Fruit fly (Drosophila melanogaster) whole organism, wandering third instar larva: ENCODE data around the gene Msh6.

Source experiments
- Abd-B ChIP-seq: fragments of >200 bp; optimal IDR thresholded peaks from 2 replicates; lab custom pipeline; 2017; ENCODE audit warnings: missing biosample characterization, missing genetic modification characterization
- CG32264 ChIP-seq: fragments of 200-800 bp; sonication (Bioruptor generic); optimal IDR thresholded peaks from 2 replicates; lab custom pipeline; 2016; ENCODE audit warnings: missing biosample characterization, missing genetic modification characterization
- CG9705 ChIP-seq: fragments of 200-800 bp; sonication (Bioruptor generic); optimal IDR thresholded peaks from 2 replicates; lab custom pipeline; 2018; ENCODE audit warnings: missing biosample characterization, mild to moderate bottlenecking, missing genetic modification characterization
- CrebA ChIP-seq: fragments of 200-800 bp; sonication (Bioruptor generic); optimal IDR thresholded peaks from 2 replicates; lab custom pipeline; 2016; ENCODE audit warnings: missing biosample characterization, mild to moderate bottlenecking, missing genetic modification characterization, borderline replicate concordance
- Dfd ChIP-seq: fragments of >200 bp; optimal IDR thresholded peaks from 2 replicates; lab custom pipeline; 2017; ENCODE audit warnings: missing biosample characterization, missing genetic modification characterization
- Dif ChIP-seq: fragments of 200-275, 200-300 bp; sonication (Bioruptor generic); optimal IDR thresholded peaks from 2 replicates; lab custom pipeline; 2018; ENCODE audit warnings: missing biosample characterization, missing genetic modification characterization; ENCODE audit not compliant: partially characterized antibody
- GATAd ChIP-seq: sonication (Bioruptor generic); optimal IDR thresholded peaks from 2 replicates; lab custom pipeline; 2016; ENCODE audit warnings: missing biosample characterization, missing genetic modification characterization
- HLH106 ChIP-seq: fragments of 200-800 bp; optimal IDR thresholded peaks from 3 replicates; lab custom pipeline; 2019; ENCODE audit warnings: missing biosample characterization, mild to moderate bottlenecking, missing genetic modification characterization, moderate library complexity
- Hnf4 ChIP-seq: fragments of 200-800 bp; sonication (Bioruptor generic); optimal IDR thresholded peaks from 2 replicates; lab custom pipeline; 2016; ENCODE audit warnings: missing biosample characterization, mild to moderate bottlenecking, missing genetic modification characterization
- Hr78 ChIP-seq: fragments of >200 bp; optimal IDR thresholded peaks from 2 replicates; lab custom pipeline; 2017; ENCODE audit warnings: missing biosample characterization, missing genetic modification characterization
- Hr83 ChIP-seq: fragments of 200-300 bp; sonication (Bioruptor generic); optimal IDR thresholded peaks from 2 replicates; lab custom pipeline; 2016; ENCODE audit warnings: missing biosample characterization, mild to moderate bottlenecking, missing genetic modification characterization, moderate library complexity; ENCODE audit not compliant: poor library complexity, severe bottlenecking
- Jra ChIP-seq: sonication (Bioruptor generic); optimal IDR thresholded peaks from 2 replicates; lab custom pipeline; 2016; ENCODE audit warnings: missing biosample characterization, missing genetic modification characterization
- Mio ChIP-seq: sonication (Bioruptor generic); optimal IDR thresholded peaks from 2 replicates; lab custom pipeline; 2016; ENCODE audit warnings: missing biosample characterization, missing genetic modification characterization
- Myc ChIP-seq: fragments of >200 bp; optimal IDR thresholded peaks from 2 replicates; lab custom pipeline; 2017
- N ChIP-seq: fragments of >200 bp; optimal IDR thresholded peaks from 2 replicates; lab custom pipeline; 2018; ENCODE audit warnings: missing biosample characterization, missing external identifiers, missing genetic modification characterization
- OdsH ChIP-seq: fragments of 200-800 bp; sonication (Bioruptor generic); optimal IDR thresholded peaks from 2 replicates; lab custom pipeline; 2016; ENCODE audit warnings: missing biosample characterization, mild to moderate bottlenecking, missing genetic modification characterization
- Rel ChIP-seq, 2 experiments: fragments of 200-800 bp; sonication (Bioruptor generic) in 1 of 2; optimal IDR thresholded peaks; 2 replicates in 1 of 2; 3 replicates in 1 of 2; lab custom pipeline; 2016 to 2019; ENCODE audit warnings: mild to moderate bottlenecking in 2 of 2, missing biosample characterization in 2 of 2, missing genetic modification characterization in 2 of 2, moderate library complexity in 1 of 2
- Sp1 ChIP-seq: fragments of 200-800 bp; sonication (Bioruptor generic); optimal IDR thresholded peaks from 3 replicates; lab custom pipeline; 2019; ENCODE audit warnings: missing biosample characterization, mild to moderate bottlenecking, missing genetic modification characterization, moderate library complexity
- Vsx2 ChIP-seq: fragments of 200-300, 225-300 bp; sonication (Bioruptor generic); optimal IDR thresholded peaks from 2 replicates; lab custom pipeline; 2018; ENCODE audit warnings: missing biosample characterization, missing genetic modification characterization; ENCODE audit not compliant: partially characterized antibody
- brk ChIP-seq: fragments of 200-800 bp; sonication (Bioruptor generic); optimal IDR thresholded peaks from 2 replicates; lab custom pipeline; 2016; ENCODE audit warnings: missing biosample characterization, mild to moderate bottlenecking, missing genetic modification characterization
- dl ChIP-seq, 2 experiments: fragments of 175-275, 200-275 bp in 1 of 2; fragments of 200-275 bp in 1 of 2; sonication (Bioruptor generic); optimal IDR thresholded peaks; lab custom pipeline; 2018; ENCODE audit warnings: mild to moderate bottlenecking in 2 of 2, missing biosample characterization in 2 of 2, missing genetic modification characterization in 2 of 2, moderate library complexity in 2 of 2; ENCODE audit not compliant: partially characterized antibody in 2 of 2, insufficient read depth in 1 of 2
- dmrt93B ChIP-seq: fragments of 200-800 bp; sonication (Bioruptor generic); optimal IDR thresholded peaks from 2 replicates; lab custom pipeline; 2018; ENCODE audit warnings: missing biosample characterization, mild to moderate bottlenecking, missing genetic modification characterization
- dsf ChIP-seq: sonication (Bioruptor generic); optimal IDR thresholded peaks from 2 replicates; lab custom pipeline; 2016; ENCODE audit warnings: missing biosample characterization, missing genetic modification characterization, borderline replicate concordance
- ey ChIP-seq: fragments of 200-800 bp; sonication (Bioruptor generic); optimal IDR thresholded peaks from 2 replicates; lab custom pipeline; 2016; ENCODE audit warnings: missing biosample characterization, missing genetic modification characterization
- foxo ChIP-seq, 2 experiments: fragments of 200-800 bp; sonication (Bioruptor generic); optimal IDR thresholded peaks; 2 replicates in 1 of 2; 3 replicates in 1 of 2; lab custom pipeline; 2016 to 2017; ENCODE audit warnings: missing biosample characterization in 2 of 2, missing genetic modification characterization in 2 of 2
- fru ChIP-seq: fragments of 200-800 bp; sonication (Bioruptor generic); optimal IDR thresholded peaks from 3 replicates; lab custom pipeline; 2016; ENCODE audit warnings: missing biosample characterization, mild to moderate bottlenecking, missing genetic modification characterization
- h ChIP-seq: fragments of 200-800 bp; sonication (Bioruptor generic); optimal IDR thresholded peaks from 3 replicates; lab custom pipeline; 2016; ENCODE audit warnings: missing biosample characterization, mild to moderate bottlenecking, missing genetic modification characterization
- pan ChIP-seq: fragments of >200 bp; optimal IDR thresholded peaks from 2 replicates; lab custom pipeline; 2017
- psq ChIP-seq: fragments of 200-800 bp; sonication (Bioruptor generic); optimal IDR thresholded peaks from 3 replicates; lab custom pipeline; 2017; ENCODE audit warnings: missing biosample characterization, mild to moderate bottlenecking, missing genetic modification characterization, moderate library complexity
- rgr ChIP-seq: fragments of 200-800 bp; sonication (Bioruptor generic); optimal IDR thresholded peaks from 3 replicates; lab custom pipeline; 2016; ENCODE audit warnings: missing biosample characterization, mild to moderate bottlenecking, missing genetic modification characterization
- sage ChIP-seq: fragments of 200-800 bp; sonication (Bioruptor generic); optimal IDR thresholded peaks from 2 replicates; lab custom pipeline; 2016; ENCODE audit warnings: missing biosample characterization, mild to moderate bottlenecking, missing genetic modification characterization
- sv ChIP-seq: fragments of 200-800 bp; sonication (Bioruptor generic); optimal IDR thresholded peaks from 3 replicates; lab custom pipeline; 2016; ENCODE audit warnings: missing biosample characterization, missing genetic modification characterization
- tai ChIP-seq: sonication (Bioruptor generic); optimal IDR thresholded peaks from 2 replicates; lab custom pipeline; 2016; ENCODE audit warnings: missing biosample characterization, missing genetic modification characterization
- usp ChIP-seq: fragments of >200 bp; optimal IDR thresholded peaks from 2 replicates; lab custom pipeline; 2017; ENCODE audit warnings: missing biosample characterization, missing genetic modification characterization
- woc ChIP-seq: sonication (Bioruptor generic); optimal IDR thresholded peaks from 2 replicates; lab custom pipeline; 2016; ENCODE audit warnings: missing biosample characterization, mild to moderate bottlenecking, missing genetic modification characterization

Msh6 gene

DNA sequence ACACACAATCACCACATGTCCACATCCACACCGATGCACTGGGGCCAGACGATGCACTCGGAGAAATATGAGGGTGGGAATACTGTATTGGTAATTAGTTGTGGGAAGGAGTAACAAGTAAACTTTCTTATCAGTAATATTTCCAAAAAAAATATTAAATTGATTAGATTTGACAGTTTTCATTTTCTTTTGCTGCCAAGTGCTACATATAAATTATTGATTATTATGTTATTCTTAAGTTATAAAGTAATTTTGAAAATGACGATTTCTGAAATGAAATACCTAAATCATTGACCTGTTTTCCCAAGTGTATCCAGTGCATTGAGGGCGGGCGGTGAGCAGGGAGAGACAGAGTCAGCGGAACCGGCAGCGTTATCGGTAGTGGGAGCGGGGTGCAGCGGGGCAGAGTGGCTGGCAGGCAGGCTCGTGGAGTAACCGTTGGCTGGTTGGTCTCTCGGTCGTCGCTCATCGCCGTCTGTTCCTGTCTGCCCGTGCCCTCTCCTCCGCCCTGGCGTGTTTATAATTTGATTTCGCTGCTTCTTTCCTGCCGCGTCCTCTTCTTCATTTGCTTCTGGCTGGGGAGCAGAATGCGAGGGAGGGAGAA lies 50.5 kb downstream of the Msh6 start (continued):
- TF ChIP-seq Hr83 (GFP tag; lab: Kevin White, UChicago), result peak; percentile 9
- no peak for TF ChIP-seq pan (lab: Kevin White, UChicago)
- peak; percentile 96 for TF ChIP-seq psq (GFP tag; lab: Kevin White, UChicago)

DNA sequence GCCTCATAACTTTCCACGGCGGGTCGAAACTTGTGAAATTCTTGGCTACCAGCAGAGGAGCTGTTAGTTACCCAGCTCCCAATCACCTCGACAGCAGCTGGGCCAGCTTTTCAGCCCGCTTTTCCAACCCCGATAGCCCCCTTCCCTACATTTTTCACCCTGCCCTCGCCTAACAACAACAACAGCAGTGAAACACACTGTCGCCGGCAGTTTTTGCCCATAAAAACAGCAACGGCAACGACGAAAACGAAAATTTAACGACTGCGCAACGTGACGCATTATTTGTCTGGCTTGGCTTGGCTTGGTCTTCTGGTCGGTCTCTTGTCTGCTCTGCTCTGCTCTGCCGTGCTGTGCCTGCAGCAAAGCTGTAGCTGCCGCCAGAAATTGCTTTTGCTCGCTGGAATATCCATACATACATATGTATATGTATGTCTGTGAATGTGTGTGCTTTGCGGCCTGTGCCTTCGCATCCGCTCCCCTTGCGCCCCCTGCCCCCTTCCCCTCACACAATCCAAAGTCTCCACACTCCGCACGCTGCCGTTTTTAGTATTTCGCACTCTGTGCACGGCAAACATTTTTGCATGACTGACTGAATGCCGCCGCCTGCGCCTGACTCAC lies 51.1 kb downstream of the Msh6 start:
- TF ChIP-seq rgr (GFP tag; lab: Kevin White, UChicago) (no peak), Dif (GFP tag; lab: Kevin White, UChicago) (peak; percentile 47), dl (GFP tag; optimal IDR thresholded peaks at IDR 0.05; lab: Kevin White, UChicago; ENCODE audit: insufficient read depth in 1 of 2, partially characterized antibody in 2 of 2) (peak in 1 of 2 experiments; percentile 30)
- TF ChIP-seq, all 38 proteins: peak for 2

dm6 chr3L:15105566-15106207 lies 52.7 kb downstream of the Msh6 start, which contains the start of gene CG45071:
Gene CG45071 (plus strand): TSS chr3L:15105882.
- TF ChIP-seq tai (GFP tag; lab: Kevin White, UChicago), result no peak
- TF ChIP-seq foxo (GFP tag; optimal IDR thresholded peaks at IDR 0.05; lab: Kevin White, UChicago), result no peak
- no peak for TF ChIP-seq OdsH
- no peak for TF ChIP-seq N (GFP tag; lab: Kevin White, UChicago)
- no peak for TF ChIP-seq rgr (GFP tag; lab: Kevin White, UChicago)
- TF ChIP-seq Hr83 (GFP tag; lab: Kevin White, UChicago), result no peak
- no peak for TF ChIP-seq GATAd
- TF ChIP-seq usp (GFP tag; lab: Kevin White, UChicago), result no peak
- TF ChIP-seq Jra (GFP tag; lab: Kevin White, UChicago), result no peak
- TF ChIP-seq fru, result no peak
- TF ChIP-seq pan (lab: Kevin White, UChicago), result no peak
- no peak for TF ChIP-seq CG9705 (GFP tag; lab: Kevin White, UChicago)
- no peak for TF ChIP-seq psq (GFP tag; lab: Kevin White, UChicago)
- no peak for TF ChIP-seq ey (GFP tag; lab: Kevin White, UChicago)
- no peak for TF ChIP-seq sv (GFP tag; lab: Kevin White, UChicago)
- TF ChIP-seq Dfd (GFP tag; lab: Kevin White, UChicago), result no peak

DNA sequence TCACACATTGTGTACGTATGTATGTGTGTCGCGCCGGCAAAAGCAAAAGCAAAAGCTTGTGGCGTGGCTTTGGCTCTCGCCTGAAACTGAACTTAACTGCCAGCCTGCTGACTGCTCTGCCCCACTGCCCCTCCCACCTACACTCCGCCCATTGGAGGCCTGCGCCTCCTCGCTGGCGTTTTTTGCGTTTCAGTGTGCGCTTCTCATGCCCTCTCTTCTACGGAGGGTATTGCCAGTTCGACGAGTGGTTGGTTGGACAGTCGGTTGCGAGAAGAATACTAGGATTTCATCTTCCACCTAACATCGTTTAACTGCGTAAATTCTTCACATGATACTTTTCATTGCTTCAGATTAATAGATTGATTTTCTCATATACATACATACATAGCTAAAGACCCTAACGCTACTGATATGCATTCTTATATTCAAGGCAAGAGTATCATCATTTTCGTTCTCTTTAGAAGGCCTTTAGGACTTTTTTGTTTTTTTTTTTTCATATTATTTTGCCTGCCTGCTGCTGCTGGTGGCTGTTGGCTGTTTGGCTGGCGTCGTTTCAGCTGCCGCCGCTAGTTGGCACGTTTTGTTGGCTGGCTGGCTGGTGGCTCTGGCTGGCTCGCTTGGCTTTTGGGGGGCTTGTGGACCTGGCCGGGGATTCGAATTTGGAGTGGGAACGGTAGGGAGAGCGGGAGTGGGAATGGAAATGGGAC lies 53.4 kb downstream of the Msh6 start:
- TF ChIP-seq usp (GFP tag; lab: Kevin White, UChicago) (no peak), OdsH (peak; percentile 88), psq (GFP tag; lab: Kevin White, UChicago) (peak; percentile 76), Abd-B (GFP tag; lab: Kevin White, UChicago) (no peak), Dfd (GFP tag; lab: Kevin White, UChicago) (no peak), sv (GFP tag; lab: Kevin White, UChicago) (no peak), Mio (GFP tag; lab: Kevin White, UChicago) (peak; percentile 34), HLH106 (tag; lab: Kevin White, UChicago) (peak; percentile 91), Hr83 (GFP tag; lab: Kevin White, UChicago) (peak; percentile 54), N (GFP tag; lab: Kevin White, UChicago) (no peak), tai (GFP tag; lab: Kevin White, UChicago) (peak; percentile 86), foxo (GFP tag; optimal IDR thresholded peaks at IDR 0.05; lab: Kevin White, UChicago) (peak; percentile 26 to 91), ey (GFP tag; lab: Kevin White, UChicago) (peak; percentile 94), Rel (GFP tag; optimal IDR thresholded peaks at IDR 0.05; lab: Kevin White, UChicago) (no peak), Rel (tag; optimal IDR thresholded peaks at IDR 0.05; lab: Kevin White, UChicago) (no peak), Dif (GFP tag; lab: Kevin White, UChicago) (peak; percentile 37), GATAd (no peak), Hr78 (GFP tag; lab: Kevin White, UChicago) (no peak), h (peak; percentile 91), Myc (lab: Kevin White, UChicago) (no peak), fru (peak; percentile 95), dmrt93B (GFP tag; lab: Kevin White, UChicago) (peak; percentile 78), Vsx2 (GFP tag; lab: Kevin White, UChicago) (no peak), Sp1 (peak; percentile 88), dl (GFP tag; optimal IDR thresholded peaks at IDR 0.05; lab: Kevin White, UChicago; ENCODE audit: insufficient read depth in 1 of 2, partially characterized antibody in 2 of 2) (peak in 1 of 2 experiments; percentile 10), woc (peak; percentile 98), brk (GFP tag; lab: Kevin White, UChicago) (peak; percentile 88), Hnf4 (GFP tag; lab: Kevin White, UChicago) (peak; percentile 73), sage (peak; percentile 78), Jra (GFP tag; lab: Kevin White, UChicago) (peak; percentile 71), pan (lab: Kevin White, UChicago) (no peak), CG32264 (GFP tag; lab: Kevin White, UChicago) (peak; percentile 88), CG9705 (GFP tag; lab: Kevin White, UChicago) (peak; percentile 75), dsf (GFP tag; lab: Kevin White, UChicago) (peak; percentile 54), rgr (GFP tag; lab: Kevin White, UChicago) (peak; percentile 87), CrebA (GFP tag; lab: Kevin White, UChicago) (no peak)
